Fruit fly (Drosophila melanogaster) whole organism, embryonic: ENCODE data around the gene CG18135.

ENCODE experiments used
- Atf-2 ChIP-seq: fragments of 200-800 bp; sonication (Bioruptor generic); optimal IDR thresholded peaks from 2 replicates; lab custom pipeline; 2016; ENCODE audit warnings: missing biosample characterization, missing genetic modification characterization
- Atf6 ChIP-seq: fragments of 200-800 bp; sonication (Bioruptor generic); IDR thresholded peaks from 2 replicates; pipeline ENCODE4 v1.3.6; 2022; ENCODE audit warnings: missing biosample characterization, missing genetic modification characterization
- C15 ChIP-seq: fragments of 200-800 bp; sonication (Bioruptor generic); IDR thresholded peaks from 3 replicates; pipeline ENCODE4 v1.3.6; 2022; ENCODE audit warnings: missing biosample characterization, missing genetic modification characterization
- CG11696 ChIP-seq: fragments of 200-800 bp; sonication (Bioruptor generic); IDR thresholded peaks from 2 replicates; pipeline ENCODE4 v1.3.6; 2022; ENCODE audit warnings: missing biosample characterization, missing genetic modification characterization
- CG14441 ChIP-seq: fragments of 200-800 bp; sonication (Bioruptor generic); IDR thresholded peaks from 2 replicates; pipeline ENCODE4 v1.3.6; 2022; ENCODE audit warnings: missing biosample characterization, missing genetic modification characterization
- CG1529 ChIP-seq: fragments of 200-800 bp; sonication (Bioruptor generic); optimal IDR thresholded peaks from 3 replicates; lab custom pipeline; 2018; ENCODE audit warnings: missing biosample characterization, missing genetic modification characterization
- CG1602 ChIP-seq: fragments of 200-800 bp; sonication (Bioruptor generic); optimal IDR thresholded peaks from 3 replicates; lab custom pipeline; 2016; ENCODE audit warnings: missing biosample characterization, missing genetic modification characterization
- CG16779 ChIP-seq: fragments of 200-800 bp; sonication (Bioruptor generic); IDR thresholded peaks from 2 replicates; pipeline ENCODE4 v1.3.6; 2022; ENCODE audit warnings: missing biosample characterization, missing genetic modification characterization
- CG17186 ChIP-seq: fragments of 200-800 bp; sonication (Bioruptor generic); optimal IDR thresholded peaks from 3 replicates; lab custom pipeline; 2017; ENCODE audit warnings: missing biosample characterization, missing genetic modification reagents, missing genetic modification characterization
- CG3065 ChIP-seq: fragments of 200-800 bp; sonication (Bioruptor generic); optimal IDR thresholded peaks from 2 replicates; lab custom pipeline; 2016; ENCODE audit warnings: missing biosample characterization, missing genetic modification characterization
- CG32532 ChIP-seq: fragments of 200-800 bp; sonication (Bioruptor generic); IDR thresholded peaks from 2 replicates; pipeline ENCODE4 v1.3.6; 2022; ENCODE audit warnings: missing biosample characterization, missing genetic modification characterization
- CG42726 ChIP-seq: fragments of 200-800 bp; sonication (Bioruptor generic); IDR thresholded peaks from 2 replicates; pipeline ENCODE4 v1.3.6; 2022; ENCODE audit warnings: missing biosample characterization, missing genetic modification characterization; ENCODE audit not compliant: partially characterized antibody
- CG4424 ChIP-seq: fragments of 200-800 bp; sonication (Bioruptor generic); optimal IDR thresholded peaks from 3 replicates; lab custom pipeline; 2016; ENCODE audit warnings: missing biosample characterization, missing genetic modification characterization
- CG6175 ChIP-seq: fragments of 200-800 bp; sonication (Bioruptor generic); IDR thresholded peaks from 3 replicates; pipeline ENCODE4 v1.3.6; 2022; ENCODE audit warnings: missing biosample characterization, missing genetic modification characterization
- CG6813 ChIP-seq: fragments of 200-800 bp; sonication (Bioruptor generic); optimal IDR thresholded peaks from 2 replicates; lab custom pipeline; 2017; ENCODE audit warnings: missing biosample characterization, missing genetic modification characterization, mild to moderate bottlenecking, moderate library complexity, missing genetic modification reagents
- CG7963 ChIP-seq: fragments of 200-800 bp; sonication (Bioruptor generic); IDR thresholded peaks from 3 replicates; pipeline ENCODE4 v1.3.6; 2022; ENCODE audit warnings: missing biosample characterization, missing genetic modification characterization; ENCODE audit not compliant: partially characterized antibody
- CG8359 ChIP-seq: fragments of 200-800 bp; sonication (Bioruptor generic); optimal IDR thresholded peaks from 2 replicates; lab custom pipeline; 2017; ENCODE audit warnings: missing biosample characterization, mild to moderate bottlenecking, missing genetic modification characterization, borderline replicate concordance
- CG8944 ChIP-seq: fragments of 200-800 bp; sonication (Bioruptor generic); optimal IDR thresholded peaks from 3 replicates; lab custom pipeline; 2016; ENCODE audit warnings: missing biosample characterization, missing genetic modification characterization
- HHEX ChIP-seq: fragments of 200-800 bp; sonication (Bioruptor generic); optimal IDR thresholded peaks from 3 replicates; lab custom pipeline; 2017; ENCODE audit warnings: missing biosample characterization, mild to moderate bottlenecking, missing genetic modification characterization, missing genetic modification reagents
- HLH3B ChIP-seq: fragments of 200-800 bp; sonication (Bioruptor generic); IDR thresholded peaks from 2 replicates; pipeline ENCODE4 v1.3.6; 2022; ENCODE audit warnings: missing biosample characterization, missing genetic modification characterization
- Hmx ChIP-seq: fragments of 200-800 bp; sonication (Bioruptor generic); optimal IDR thresholded peaks from 2 replicates; lab custom pipeline; 2016; ENCODE audit warnings: missing biosample characterization, missing genetic modification characterization
- Lim3 ChIP-seq: fragments of 200-800 bp; sonication (Bioruptor generic); IDR thresholded peaks from 2 replicates; pipeline ENCODE4 v1.3.6; 2022; ENCODE audit warnings: missing biosample characterization, missing genetic modification characterization
- Neu2 ChIP-seq: fragments of 200-800 bp; sonication (Bioruptor generic); optimal IDR thresholded peaks from 3 replicates; lab custom pipeline; 2016; ENCODE audit warnings: missing biosample characterization, missing genetic modification characterization, borderline replicate concordance
- NfI ChIP-seq: fragments of 200-800 bp; sonication (Bioruptor generic); optimal IDR thresholded peaks from 3 replicates; lab custom pipeline; 2018; ENCODE audit warnings: missing biosample characterization, mild to moderate bottlenecking, missing genetic modification characterization, moderate library complexity
- Oaz ChIP-seq: fragments of 200-800 bp; sonication (Bioruptor generic); IDR thresholded peaks from 2 replicates; pipeline ENCODE4 v1.3.6; 2022; ENCODE audit warnings: missing biosample characterization, missing genetic modification characterization
- Ptx1 ChIP-seq: fragments of 200-800 bp; sonication (Bioruptor generic); IDR thresholded peaks from 2 replicates; pipeline ENCODE4 v1.3.6; 2022; ENCODE audit warnings: missing biosample characterization, missing genetic modification characterization
- Ravus ChIP-seq: fragments of 200-800 bp; sonication (Bioruptor generic); IDR thresholded peaks from 2 replicates; pipeline ENCODE4 v1.3.6; 2022; ENCODE audit warnings: missing biosample characterization, missing genetic modification characterization
- Taf1 ChIP-seq: fragments of 200-800 bp; sonication (Bioruptor generic); IDR thresholded peaks from 2 replicates; pipeline ENCODE4 v1.3.6; 2022; ENCODE audit warnings: missing biosample characterization, missing genetic modification characterization
- aop ChIP-seq: fragments of 200-800 bp; sonication (Bioruptor generic); IDR thresholded peaks from 2 replicates; pipeline ENCODE4 v1.3.6; 2022; ENCODE audit warnings: missing biosample characterization, missing genetic modification characterization
- bsh ChIP-seq, 2 experiments: fragments of 200-800 bp; sonication (Bioruptor generic); optimal IDR thresholded peaks; 2 replicates each; lab custom pipeline; 2017 to 2018; ENCODE audit warnings: mild to moderate bottlenecking in 2 of 2, missing biosample characterization in 2 of 2, missing genetic modification characterization in 2 of 2, moderate library complexity in 1 of 2
- cas ChIP-seq: fragments of 200-800 bp; sonication (Bioruptor generic); IDR thresholded peaks from 2 replicates; pipeline ENCODE4 v1.3.6; 2022; ENCODE audit warnings: missing biosample characterization, missing genetic modification characterization
- caup ChIP-seq: fragments of 200-800 bp; sonication (Bioruptor generic); optimal IDR thresholded peaks from 3 replicates; lab custom pipeline; 2017; ENCODE audit warnings: missing biosample characterization, mild to moderate bottlenecking, missing genetic modification characterization, moderate library complexity; ENCODE audit not compliant: severe bottlenecking
- chif ChIP-seq, 2 experiments: fragments of 200-800 bp; sonication (Bioruptor generic); optimal IDR thresholded peaks; 3 replicates each; lab custom pipeline; 2016; ENCODE audit warnings: missing biosample characterization in 2 of 2, missing genetic modification characterization in 2 of 2
- ci ChIP-seq: fragments of 200-800 bp; sonication (Bioruptor generic); IDR thresholded peaks from 3 replicates; pipeline ENCODE4 v1.3.6; 2022; ENCODE audit warnings: missing biosample characterization, missing genetic modification characterization
- cwo ChIP-seq: fragments of 200-800 bp; sonication (Bioruptor generic); optimal IDR thresholded peaks from 3 replicates; lab custom pipeline; 2017; ENCODE audit warnings: missing biosample characterization, missing genetic modification characterization, mild to moderate bottlenecking, moderate library complexity, missing genetic modification reagents
- dmrt11E ChIP-seq: fragments of 200-800 bp; sonication (Bioruptor generic); optimal IDR thresholded peaks from 3 replicates; lab custom pipeline; 2018; ENCODE audit warnings: missing biosample characterization, mild to moderate bottlenecking, missing genetic modification characterization, moderate library complexity
- dysf ChIP-seq: fragments of 200-800 bp; sonication (Bioruptor generic); IDR thresholded peaks from 3 replicates; pipeline ENCODE4 v1.3.6; 2022; ENCODE audit warnings: missing biosample characterization, missing genetic modification characterization
- emc ChIP-seq: fragments of 200-800 bp; sonication (Bioruptor generic); optimal IDR thresholded peaks from 2 replicates; lab custom pipeline; 2016; ENCODE audit warnings: missing biosample characterization, missing genetic modification characterization
- exex ChIP-seq: fragments of 200-800 bp; sonication (Bioruptor generic); optimal IDR thresholded peaks from 4 replicates; lab custom pipeline; 2018; ENCODE audit warnings: missing biosample characterization, mild to moderate bottlenecking, missing genetic modification characterization, moderate library complexity
- fd96Cb ChIP-seq: fragments of 200-800 bp; sonication (Bioruptor generic); optimal IDR thresholded peaks from 2 replicates; lab custom pipeline; 2018; ENCODE audit warnings: missing biosample characterization, mild to moderate bottlenecking, missing genetic modification characterization, moderate library complexity
- ham ChIP-seq: fragments of 200-800 bp; sonication (Bioruptor generic); IDR thresholded peaks from 2 replicates; pipeline ENCODE4 v1.3.6; 2022; ENCODE audit warnings: missing biosample characterization, missing genetic modification characterization
- lmd ChIP-seq: fragments of 200-800 bp; sonication (Bioruptor generic); IDR thresholded peaks from 2 replicates; pipeline ENCODE4 v1.3.6; 2022; ENCODE audit warnings: missing biosample characterization, missing genetic modification characterization
- luna ChIP-seq: fragments of 200-800 bp; sonication (Bioruptor generic); optimal IDR thresholded peaks from 2 replicates; lab custom pipeline; 2016; ENCODE audit warnings: missing biosample characterization, missing genetic modification characterization
- nerfin-2 ChIP-seq: fragments of 200-800 bp; sonication (Bioruptor generic); IDR thresholded peaks from 2 replicates; pipeline ENCODE4 v1.3.6; 2022; ENCODE audit warnings: missing biosample characterization, missing genetic modification characterization; ENCODE audit not compliant: partially characterized antibody
- org-1 ChIP-seq: fragments of 200-800 bp; sonication (Bioruptor generic); optimal IDR thresholded peaks from 2 replicates; lab custom pipeline; 2017; ENCODE audit warnings: missing biosample characterization, missing genetic modification characterization
- prd ChIP-seq, 3 experiments: fragments of >200 bp in 2 of 3; fragments of 200-800 bp in 1 of 3; sonication (Bioruptor generic) in 1 of 3; optimal IDR thresholded peaks in 2 of 3; IDR thresholded peaks in 1 of 3; 2 replicates in 2 of 3; 3 replicates in 1 of 3; pipeline versions ENCODE4 v1.3.6 to Lab custom; 2017 to 2022; ENCODE audit warnings: missing biosample characterization in 1 of 3, missing genetic modification characterization in 1 of 3
- slbo ChIP-seq: fragments of 200-800 bp; sonication (Bioruptor generic); IDR thresholded peaks from 2 replicates; pipeline ENCODE4 v1.3.6; 2022; ENCODE audit warnings: missing biosample characterization, missing genetic modification characterization
- tap ChIP-seq: fragments of 200-800 bp; optimal IDR thresholded peaks from 3 replicates; lab custom pipeline; 2019; ENCODE audit warnings: missing biosample characterization, mild to moderate bottlenecking, missing genetic modification characterization, moderate library complexity
- twi ChIP-seq: fragments of 200-800 bp; optimal IDR thresholded peaks from 2 replicates; lab custom pipeline; 2019; ENCODE audit warnings: missing biosample characterization, mild to moderate bottlenecking, missing genetic modification characterization, moderate library complexity
- zfh1 ChIP-seq: fragments of 200-800 bp; sonication (Bioruptor generic); IDR thresholded peaks from 3 replicates; pipeline ENCODE4 v1.3.6; 2022; ENCODE audit warnings: missing biosample characterization, missing genetic modification characterization

Gene CG18135

DNA sequence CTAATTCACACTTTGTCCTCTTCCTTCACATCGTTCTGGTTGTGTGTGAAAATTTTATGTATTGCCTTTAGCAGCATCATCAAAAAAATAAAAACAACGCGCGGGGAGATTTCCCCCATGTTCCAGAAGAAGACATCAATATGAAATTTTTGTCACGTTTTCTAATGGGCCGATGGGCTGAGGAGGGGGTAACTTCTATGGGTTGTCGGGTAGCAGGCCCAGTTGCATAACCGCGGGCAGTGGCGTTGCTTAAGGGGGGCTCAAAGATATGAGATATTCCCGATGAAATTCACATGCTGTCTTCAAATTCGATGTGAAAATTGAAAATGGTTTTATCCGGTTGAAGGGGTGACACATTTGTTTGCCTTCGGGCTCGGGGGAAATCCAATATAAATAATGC is 20.4 kb upstream of the CG18135 start:
- no peak for TF ChIP-seq CG6175 (GFP tag; lab: Robert Waterston, UW)
- TF ChIP-seq chif (GFP tag; optimal IDR thresholded peaks at IDR 0.05; lab: Kevin White, UChicago) = no peak
- TF ChIP-seq zfh1 (GFP tag; lab: Robert Waterston, UW) = 0 out of 3 replicates have a peak, but pooled peaks have one; percentile 12
- 0 out of 2 replicates have a peak, but pooled peaks have one; percentile 33 for TF ChIP-seq aop
- peak; percentile 40 for TF ChIP-seq CG1529 (GFP tag; lab: Kevin White, UChicago)
- no peak for TF ChIP-seq CG7963 (GFP tag; lab: Robert Waterston, UW)
- peak; percentile 77 for TF ChIP-seq cwo
- TF ChIP-seq emc (GFP tag; lab: Kevin White, UChicago) = no peak
- no peak for TF ChIP-seq CG8359
- 0 out of 3 replicates have a peak, but pooled peaks have one; percentile 21 for TF ChIP-seq C15 (GFP tag; lab: Robert Waterston, UW)
- 0 out of 2 replicates have a peak, but pooled peaks have one; percentile 5 for TF ChIP-seq Oaz (GFP tag; lab: Robert Waterston, UW)
- no peak for TF ChIP-seq Lim3
- TF ChIP-seq Atf-2 (GFP tag; lab: Kevin White, UChicago) = no peak
- no peak for TF ChIP-seq NfI (GFP tag; lab: Kevin White, UChicago)
- no peak for TF ChIP-seq CG3065 (GFP tag; lab: Kevin White, UChicago)
- no peak for TF ChIP-seq caup (GFP tag; lab: Kevin White, UChicago)
- no peak for TF ChIP-seq Ravus
- no peak for TF ChIP-seq CG16779 (GFP tag; lab: Robert Waterston, UW)
- TF ChIP-seq CG6813 = no peak
- peak; percentile 36; the same call in 1 of the 2 replicates for TF ChIP-seq CG14441 (GFP tag; lab: Robert Waterston, UW)
- no peak for TF ChIP-seq Neu2
- TF ChIP-seq ham (GFP tag; lab: Robert Waterston, UW) = no peak
- TF ChIP-seq luna (GFP tag; lab: Kevin White, UChicago) = no peak
- TF ChIP-seq org-1 (GFP tag; lab: Kevin White, UChicago) = no peak
- no peak for TF ChIP-seq dmrt11E
- 0 out of 3 replicates have a peak, but pooled peaks have one; percentile 17 for TF ChIP-seq ci
- TF ChIP-seq HHEX (GFP tag; lab: Kevin White, UChicago) = peak; percentile 10
- TF ChIP-seq lmd (GFP tag; lab: Robert Waterston, UW) = peak; percentile 23; the same call in 1 of the 2 replicates
- TF ChIP-seq exex (tag; lab: Kevin White, UChicago) = no peak
- TF ChIP-seq CG4424 (GFP tag; lab: Kevin White, UChicago) = peak; percentile 8
- TF ChIP-seq Ptx1 (GFP tag; lab: Robert Waterston, UW) = no peak
- TF ChIP-seq Atf6 (GFP tag; lab: Robert Waterston, UW) = 0 out of 2 replicates have a peak, but pooled peaks have one; percentile 16
- TF ChIP-seq CG11696 (GFP tag; lab: Robert Waterston, UW) = no peak
- no peak for TF ChIP-seq CG1602 (GFP tag; lab: Kevin White, UChicago)
- no peak for TF ChIP-seq twi
- 0 out of 3 replicates have a peak, but pooled peaks have one; percentile 18 for TF ChIP-seq dysf (GFP tag; lab: Robert Waterston, UW)
- TF ChIP-seq nerfin-2 = no peak
- peak; percentile 66 for TF ChIP-seq slbo
- TF ChIP-seq CG42726 (GFP tag; lab: Robert Waterston, UW) = no peak
- no peak for TF ChIP-seq cas (GFP tag; lab: Robert Waterston, UW)
- TF ChIP-seq fd96Cb (tag; lab: Kevin White, UChicago) = no peak
- TF ChIP-seq CG17186 (GFP tag; lab: Kevin White, UChicago) = no peak
- TF ChIP-seq bsh (GFP tag; optimal IDR thresholded peaks at IDR 0.05; lab: Kevin White, UChicago) = no peak
- peak; percentile 34; the same call in 1 of the 2 replicates for TF ChIP-seq HLH3B (GFP tag; lab: Robert Waterston, UW)
- no peak for TF ChIP-seq Hmx (GFP tag; lab: Kevin White, UChicago)
- no peak for TF ChIP-seq Taf1
- TF ChIP-seq CG8944 (GFP tag; lab: Kevin White, UChicago) = peak; percentile 14
- no peak for TF ChIP-seq tap (tag; lab: Kevin White, UChicago)
- peak; percentile 51; the same call in 1 of the 2 replicates for TF ChIP-seq CG32532 (GFP tag; lab: Robert Waterston, UW)
- no peak for TF ChIP-seq prd (optimal IDR thresholded peaks at IDR 0.05; lab: Kevin White, UChicago)
- TF ChIP-seq prd (GFP tag; IDR thresholded peaks at IDR 0.05; lab: Robert Waterston, UW) = 0 out of 3 replicates have a peak, but pooled peaks have one; percentile 11
